Worm (Caenorhabditis elegans) whole organism, late embryonic: Measurements from ENCODE around the gene C03H5.3.
A peak's percentile ranks its signal among the peaks of the same experiment; 100 is the strongest.

Experiments
- C38D4.7 ChIP-seq: fragments of 200-800 bp; sonication (Bioruptor generic); optimal IDR thresholded peaks from 2 replicates; lab custom pipeline; 2018; ENCODE audit warnings: mild to moderate bottlenecking, missing genetic modification characterization, moderate library complexity, missing compliant biosample characterization
- F13H6.1 ChIP-seq: sonication (generic microtip); optimal IDR thresholded peaks from 2 replicates; lab custom pipeline; 2016; ENCODE audit warnings: missing genetic modification characterization, missing compliant biosample characterization
- T23F11.4 ChIP-seq: fragments of 200-800 bp; sonication (Bioruptor generic); optimal IDR thresholded peaks from 2 replicates; lab custom pipeline; 2018; ENCODE audit warnings: mild to moderate bottlenecking, missing genetic modification characterization, missing compliant biosample characterization
- ama-1 ChIP-seq: fragments of 150-350 bp; optimal IDR thresholded peaks from 2 replicates; lab custom pipeline; 2014
- ceh-14 ChIP-seq: sonication (generic microtip); optimal IDR thresholded peaks from 2 replicates; lab custom pipeline; 2016; ENCODE audit warnings: missing genotype, missing genetic modification characterization, missing compliant biosample characterization
- ceh-18 ChIP-seq: sonication (generic microtip); optimal IDR thresholded peaks from 2 replicates; lab custom pipeline; 2016; ENCODE audit warnings: missing genetic modification characterization, missing compliant biosample characterization
- ceh-19 ChIP-seq: fragments of 200-800 bp; sonication (Bioruptor generic); optimal IDR thresholded peaks from 2 replicates; lab custom pipeline; 2018; ENCODE audit warnings: mild to moderate bottlenecking, missing genetic modification characterization, missing compliant biosample characterization
- ceh-2 ChIP-seq: sonication (generic microtip); optimal IDR thresholded peaks from 2 replicates; lab custom pipeline; 2016; ENCODE audit warnings: missing genotype, missing genetic modification characterization, missing compliant biosample characterization
- ceh-22 ChIP-seq: sonication (generic microtip); optimal IDR thresholded peaks from 2 replicates; lab custom pipeline; 2017; ENCODE audit warnings: missing biosample characterization, missing genetic modification characterization
- ceh-30 ChIP-seq: fragments of 150-350 bp; optimal IDR thresholded peaks from 2 replicates; lab custom pipeline; 2014; ENCODE audit warnings: missing biosample characterization, missing genetic modification characterization
- ceh-31 ChIP-seq: sonication (generic microtip); optimal IDR thresholded peaks from 2 replicates; lab custom pipeline; 2016; ENCODE audit warnings: missing genetic modification characterization, missing compliant biosample characterization
- ceh-34 ChIP-seq: sonication (generic microtip); optimal IDR thresholded peaks from 2 replicates; lab custom pipeline; 2016; ENCODE audit warnings: mild to moderate bottlenecking, missing genetic modification characterization, missing compliant biosample characterization
- ceh-6 ChIP-seq: fragments of 200-800 bp; sonication (Bioruptor generic); optimal IDR thresholded peaks from 2 replicates; lab custom pipeline; 2018; ENCODE audit warnings: mild to moderate bottlenecking, missing genetic modification characterization, missing compliant biosample characterization
- che-1 ChIP-seq: sonication (generic microtip); optimal IDR thresholded peaks from 2 replicates; lab custom pipeline; 2016; ENCODE audit warnings: mild to moderate bottlenecking, missing genetic modification characterization, missing compliant biosample characterization
- dve-1 ChIP-seq: sonication (generic microtip); optimal IDR thresholded peaks from 2 replicates; lab custom pipeline; 2017; ENCODE audit warnings: antibody characterized with exemption, mild to moderate bottlenecking, missing genetic modification characterization, missing compliant biosample characterization
- elt-2 ChIP-seq: sonication (generic microtip); optimal IDR thresholded peaks from 2 replicates; lab custom pipeline; 2016; ENCODE audit warnings: missing genetic modification reagents, missing genetic modification characterization, missing compliant biosample characterization
- eyg-1 ChIP-seq: sonication (generic microtip); optimal IDR thresholded peaks from 2 replicates; lab custom pipeline; 2016; ENCODE audit warnings: missing genotype, missing genetic modification characterization, missing compliant biosample characterization
- fax-1 ChIP-seq: sonication (generic microtip); optimal IDR thresholded peaks from 2 replicates; lab custom pipeline; 2016; ENCODE audit warnings: missing genotype, missing genetic modification characterization, missing compliant biosample characterization
- hlh-13 ChIP-seq: fragments of 200-800 bp; sonication (Bioruptor generic); optimal IDR thresholded peaks from 2 replicates; lab custom pipeline; 2018; ENCODE audit warnings: mild to moderate bottlenecking, missing genetic modification characterization, missing compliant biosample characterization
- hlh-30 ChIP-seq: sonication (generic microtip); optimal IDR thresholded peaks from 2 replicates; lab custom pipeline; 2017; ENCODE audit warnings: antibody characterized with exemption, missing genetic modification characterization, missing compliant biosample characterization; ENCODE audit not compliant: insufficient read depth
- hlh-8 ChIP-seq: sonication (generic microtip); optimal IDR thresholded peaks from 2 replicates; lab custom pipeline; 2016; ENCODE audit warnings: missing genotype, missing genetic modification characterization, missing compliant biosample characterization
- lim-6 ChIP-seq: sonication (generic microtip); optimal IDR thresholded peaks from 2 replicates; lab custom pipeline; 2016; ENCODE audit warnings: missing genetic modification characterization, missing compliant biosample characterization
- madf-2 ChIP-seq: sonication (generic microtip); optimal IDR thresholded peaks from 2 replicates; lab custom pipeline; 2017; ENCODE audit warnings: missing genetic modification characterization, missing compliant biosample characterization
- nfya-1 ChIP-seq: sonication (generic microtip); optimal IDR thresholded peaks from 2 replicates; lab custom pipeline; 2017; ENCODE audit warnings: missing genetic modification characterization, mild to moderate bottlenecking, missing compliant biosample characterization, antibody characterized with exemption, moderate library complexity
- nhr-11 ChIP-seq: fragments of 150-350 bp; optimal IDR thresholded peaks from 2 replicates; lab custom pipeline; 2014; ENCODE audit warnings: missing biosample characterization, missing genetic modification characterization
- npax-4 ChIP-seq: sonication (generic microtip); optimal IDR thresholded peaks from 2 replicates; lab custom pipeline; 2016; ENCODE audit warnings: missing genetic modification characterization, missing compliant biosample characterization
- pax-1 ChIP-seq: fragments of 150-350 bp; optimal IDR thresholded peaks from 2 replicates; lab custom pipeline; 2014; ENCODE audit warnings: missing biosample characterization, missing genetic modification characterization
- pha-2 ChIP-seq: sonication (generic microtip); optimal IDR thresholded peaks from 2 replicates; lab custom pipeline; 2017; ENCODE audit warnings: mild to moderate bottlenecking, missing genetic modification characterization, missing compliant biosample characterization
- pqm-1 ChIP-seq: sonication (generic microtip); optimal IDR thresholded peaks from 2 replicates; lab custom pipeline; 2016; ENCODE audit warnings: missing genetic modification characterization, missing compliant biosample characterization
- pros-1 ChIP-seq: fragments of 150-350 bp; optimal IDR thresholded peaks from 2 replicates; lab custom pipeline; 2014; ENCODE audit warnings: missing biosample characterization, missing genetic modification reagents, missing genetic modification characterization
- sdc-2 ChIP-seq: sonication (generic microtip); optimal IDR thresholded peaks from 2 replicates; lab custom pipeline; 2016; ENCODE audit warnings: missing genotype, missing genetic modification characterization, missing compliant biosample characterization
- sox-2 ChIP-seq: fragments of 200-800 bp; sonication (Bioruptor generic); IDR thresholded peaks from 2 replicates; pipeline ENCODE4 v1.3.6; 2022; ENCODE audit warnings: missing genetic modification reagents, missing genetic modification characterization, missing compliant biosample characterization
- syd-9 ChIP-seq: sonication (generic microtip); optimal IDR thresholded peaks from 2 replicates; lab custom pipeline; 2016; ENCODE audit warnings: mild to moderate bottlenecking, missing genetic modification characterization, moderate library complexity, missing compliant biosample characterization
- tbx-2 ChIP-seq: sonication (generic microtip); optimal IDR thresholded peaks from 2 replicates; lab custom pipeline; 2016; ENCODE audit warnings: missing genetic modification characterization, missing compliant biosample characterization
- tbx-7 ChIP-seq: sonication (generic microtip); optimal IDR thresholded peaks from 2 replicates; lab custom pipeline; 2016; ENCODE audit warnings: missing genotype, missing genetic modification characterization, missing compliant biosample characterization
- unc-3 ChIP-seq, 2 experiments: fragments of 200-800 bp in 1 of 2; sonication (Bioruptor generic) in 1 of 2; sonication (generic microtip) in 1 of 2; conservative IDR thresholded peaks in 1 of 2; optimal IDR thresholded peaks in 1 of 2; 2 replicates each; pipeline versions ENCODE4 v1.3.6 to Lab custom; 2016 to 2022; ENCODE audit warnings: missing compliant biosample characterization in 2 of 2, missing genetic modification characterization in 2 of 2, missing genetic modification reagents in 1 of 2
- unc-42 ChIP-seq: sonication (generic microtip); optimal IDR thresholded peaks from 2 replicates; lab custom pipeline; 2016; ENCODE audit warnings: missing genotype, missing genetic modification characterization, missing compliant biosample characterization
- unc-55 ChIP-seq: sonication (generic microtip); optimal IDR thresholded peaks from 2 replicates; lab custom pipeline; 2017; ENCODE audit warnings: missing biosample characterization, missing genetic modification reagents, missing genetic modification characterization
- unc-86 ChIP-seq: sonication (generic microtip); optimal IDR thresholded peaks from 2 replicates; lab custom pipeline; 2016; ENCODE audit warnings: missing genetic modification characterization, missing compliant biosample characterization
- zip-5 ChIP-seq: sonication (generic microtip); optimal IDR thresholded peaks from 2 replicates; lab custom pipeline; 2016; ENCODE audit warnings: missing genetic modification characterization, missing compliant biosample characterization
- ztf-16 ChIP-seq: sonication (generic microtip); optimal IDR thresholded peaks from 2 replicates; lab custom pipeline; 2017; ENCODE audit warnings: missing genetic modification characterization, missing compliant biosample characterization

The C03H5.3 gene

DNA sequence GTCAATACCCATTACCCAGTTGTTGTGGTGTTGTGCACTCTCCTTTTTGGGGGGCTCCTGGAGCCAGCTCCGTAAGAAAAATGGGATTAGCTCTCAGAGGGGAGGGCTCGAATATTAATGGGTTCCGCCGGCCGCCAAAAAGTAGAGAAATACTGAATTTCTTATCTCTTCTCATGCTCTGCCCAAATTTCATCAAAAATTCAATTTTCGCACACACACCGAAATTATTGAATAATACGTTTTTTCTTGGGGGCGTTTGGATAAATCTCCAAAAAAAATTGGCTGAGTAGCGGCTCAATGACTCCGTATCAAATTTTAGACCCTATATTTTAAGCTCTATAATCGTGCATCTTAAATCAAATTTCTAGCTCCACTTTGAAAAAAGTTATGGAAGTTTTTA is 14.3 kb downstream of the C03H5.3 start:
- TF ChIP-seq T23F11.4 (GFP tag; lab: Kevin White, UChicago) (no peak), unc-42 (peak; percentile 81)

DNA sequence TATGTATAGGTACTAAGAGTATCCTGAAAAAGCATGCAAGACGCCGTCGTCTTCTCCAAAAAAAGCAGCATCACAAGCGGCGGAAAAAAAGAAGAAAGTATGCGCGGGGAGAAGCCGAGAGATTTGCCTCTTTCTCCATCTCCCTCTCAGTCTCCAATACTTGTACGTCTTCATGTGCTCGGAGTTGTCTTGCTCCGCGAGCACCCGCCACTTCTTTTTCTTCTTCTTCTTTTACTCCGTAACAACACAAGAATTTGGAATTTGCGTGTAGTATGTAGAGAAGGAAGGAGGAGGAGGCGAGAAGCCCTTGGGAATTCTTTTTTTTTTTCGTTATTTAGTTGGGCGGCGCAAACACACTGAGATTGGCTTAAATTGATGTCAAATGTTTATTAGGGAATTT is 15.3 kb downstream of the C03H5.3 start:
- TF ChIP-seq fax-1 (tag; lab: Kevin White, UChicago) (no peak), zip-5 (tag; lab: Kevin White, UChicago) (no peak), sdc-2 (tag; lab: Kevin White, UChicago) (no peak), ceh-31 (tag; lab: Kevin White, UChicago) (peak; percentile 9), nfya-1 (tag; lab: Kevin White, UChicago) (peak; percentile 8), sox-2 (GFP tag; lab: Robert Waterston, UW) (no peak), tbx-7 (tag; lab: Kevin White, UChicago) (no peak), ceh-14 (tag; lab: Kevin White, UChicago) (no peak), unc-42 (peak; percentile 41), npax-4 (tag; lab: Kevin White, UChicago) (no peak), unc-3 (GFP tag; conservative IDR thresholded peaks at IDR 0.05; lab: Robert Waterston, UW) (0 out of 2 replicates have a peak, but pooled peaks have one; percentile 7), unc-3 (tag; optimal IDR thresholded peaks at IDR 0.05; lab: Kevin White, UChicago) (peak; percentile 63), ceh-18 (tag; lab: Kevin White, UChicago) (no peak)

DNA sequence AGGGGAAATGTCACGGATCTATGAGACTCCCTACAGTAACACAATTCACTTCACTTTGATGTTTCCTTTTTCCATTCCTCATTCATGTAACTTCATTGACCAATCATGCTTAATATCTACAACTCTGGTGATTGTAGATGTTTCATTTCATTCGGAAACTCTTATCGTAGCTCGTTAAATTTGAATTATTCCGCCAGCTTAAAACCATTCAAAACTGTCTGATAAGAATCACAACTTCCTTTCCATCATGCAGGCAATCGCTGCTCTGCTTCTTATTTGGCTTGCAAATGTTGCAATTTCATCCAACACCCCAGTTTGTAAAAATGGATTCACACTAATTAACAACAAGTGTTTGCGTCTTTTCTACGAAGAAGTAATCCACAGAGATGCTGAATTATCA is 16.5 kb downstream of the C03H5.3 start, which contains the start of gene clec-10:
Gene clec-10 (plus strand): TSS at position 244 of the 400 bp plus-strand sequence.
- TF ChIP-seq dve-1 (no peak), npax-4 (tag; lab: Kevin White, UChicago) (no peak), hlh-13 (GFP tag; lab: Kevin White, UChicago) (no peak), F13H6.1 (tag; lab: Kevin White, UChicago) (no peak), ceh-6 (GFP tag; lab: Kevin White, UChicago) (no peak), hlh-8 (tag; lab: Kevin White, UChicago) (no peak), syd-9 (tag; lab: Kevin White, UChicago) (no peak), pha-2 (tag; lab: Kevin White, UChicago) (no peak), pqm-1 (tag; lab: Kevin White, UChicago) (no peak), lim-6 (no peak), sdc-2 (tag; lab: Kevin White, UChicago) (no peak), zip-5 (tag; lab: Kevin White, UChicago) (no peak)

DNA sequence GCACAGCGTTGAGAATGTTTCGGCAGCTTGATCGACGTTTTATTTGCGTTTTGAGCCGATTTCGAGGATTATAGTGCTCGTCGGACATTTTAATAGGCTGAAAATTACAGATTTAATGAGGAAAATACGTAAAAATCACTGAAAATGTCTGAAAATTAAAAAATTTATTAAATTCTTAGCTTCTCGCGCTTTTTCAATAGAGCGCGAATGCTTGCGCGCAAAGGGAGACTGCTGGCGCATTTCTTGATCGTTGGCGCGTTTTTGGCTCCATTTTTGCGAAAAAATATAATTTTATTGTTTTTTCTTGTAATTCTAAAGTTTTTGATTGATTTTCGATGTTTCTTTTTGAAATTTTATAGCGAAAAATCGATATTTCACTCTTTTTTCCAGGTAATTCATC is 24.9 kb downstream of the C03H5.3 start, which contains the start of the genes dnsn-1 and C24H12.4:
Gene dnsn-1 (minus strand): TSS at position 101 of the 400 bp plus-strand sequence.
Gene C24H12.4 (plus strand): TSS at position 391 of the 400 bp plus-strand sequence.
- TF ChIP-seq nhr-11: no peak
- TF ChIP-seq nfya-1 (tag; lab: Kevin White, UChicago): peak; percentile 78
- TF ChIP-seq ceh-18 (tag; lab: Kevin White, UChicago): peak; percentile 42
- no peak for TF ChIP-seq ama-1 (lab: Kevin White, UChicago)
- no peak for TF ChIP-seq ceh-19 (GFP tag; lab: Kevin White, UChicago)
- no peak for TF ChIP-seq ceh-2 (tag; lab: Kevin White, UChicago)
- TF ChIP-seq unc-55: peak; percentile 71
- no peak for TF ChIP-seq zip-5 (tag; lab: Kevin White, UChicago)
- no peak for TF ChIP-seq syd-9 (tag; lab: Kevin White, UChicago)
- no peak for TF ChIP-seq ceh-34
- no peak for TF ChIP-seq madf-2 (tag; lab: Kevin White, UChicago)
- no peak for TF ChIP-seq che-1 (tag; lab: Kevin White, UChicago)
- TF ChIP-seq sdc-2 (tag; lab: Kevin White, UChicago): no peak
- TF ChIP-seq unc-42: peak; percentile 59
- TF ChIP-seq pros-1: peak; percentile 2
- TF ChIP-seq ztf-16 (tag; lab: Kevin White, UChicago): peak; percentile 1
- TF ChIP-seq hlh-30: peak; percentile 16
- peak; percentile 91 for TF ChIP-seq ceh-30 (tag; lab: Kevin White, UChicago)
- TF ChIP-seq elt-2 (tag; lab: Kevin White, UChicago): peak; percentile 35
- no peak for TF ChIP-seq lim-6
- peak; percentile 55 for TF ChIP-seq tbx-2 (tag; lab: Kevin White, UChicago)
- TF ChIP-seq ceh-6 (GFP tag; lab: Kevin White, UChicago): no peak
- no peak for TF ChIP-seq unc-86
- peak; percentile 66 for TF ChIP-seq pax-1 (tag; lab: Kevin White, UChicago)
- TF ChIP-seq ceh-31 (tag; lab: Kevin White, UChicago): peak; percentile 19
- no peak for TF ChIP-seq ceh-22 (tag; lab: Kevin White, UChicago)
- TF ChIP-seq C38D4.7 (GFP tag; lab: Kevin White, UChicago): no peak
- TF ChIP-seq eyg-1: no peak
- TF ChIP-seq tbx-7 (tag; lab: Kevin White, UChicago): no peak
